Worm (Caenorhabditis elegans) whole organism, early embryonic: ENCODE results near the gene lfi-1.

Experiments used
- aly-1 ChIP-seq: sonication (generic microtip); optimal IDR thresholded peaks from 2 replicates; lab custom pipeline; 2016; ENCODE audit warnings: missing genetic modification characterization, missing compliant biosample characterization
- ama-1 ChIP-seq: fragments of 150-350 bp; optimal IDR thresholded peaks from 2 replicates; lab custom pipeline; 2014
- ceh-13 ChIP-seq: fragments of 200-800 bp; sonication (Bioruptor generic); optimal IDR thresholded peaks from 2 replicates; lab custom pipeline; 2018; ENCODE audit warnings: mild to moderate bottlenecking, missing genetic modification characterization, missing compliant biosample characterization
- flt-1 ChIP-seq: fragments of 200-800 bp; sonication (Bioruptor generic); IDR thresholded peaks from 2 replicates; pipeline ENCODE4 v1.3.6; 2022; ENCODE audit warnings: missing genetic modification characterization, missing compliant biosample characterization
- pes-1 ChIP-seq: fragments of 200-800 bp; sonication (Bioruptor generic); IDR thresholded peaks from 2 replicates; pipeline ENCODE4 v1.3.6; 2022; ENCODE audit warnings: missing genetic modification reagents, missing genetic modification characterization, missing compliant biosample characterization
- tra-4 ChIP-seq: sonication (generic microtip); optimal IDR thresholded peaks from 2 replicates; lab custom pipeline; 2017; ENCODE audit warnings: missing genetic modification characterization, missing compliant biosample characterization

DNA sequence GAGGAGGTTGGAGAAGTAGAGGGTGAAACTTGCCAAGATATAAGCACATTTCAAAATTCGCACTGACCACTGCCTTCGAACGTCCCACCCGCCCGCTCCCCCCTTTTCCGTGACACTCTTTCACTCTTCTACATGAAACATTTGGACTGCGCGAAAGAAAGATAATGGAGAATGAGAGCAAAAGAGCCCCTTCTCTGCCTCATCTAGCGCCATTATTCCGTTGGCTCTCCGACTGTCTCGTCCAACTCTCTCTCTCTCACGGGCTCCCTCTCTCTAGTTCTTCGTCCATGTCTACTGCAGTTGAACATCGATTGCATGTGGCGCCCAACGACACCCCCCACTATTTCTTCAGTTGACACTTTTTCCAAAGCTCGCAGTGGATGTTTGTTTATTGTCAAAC, 43.7 kb upstream of the lfi-1 start:
- TF ChIP-seq pes-1 (GFP tag; lab: Robert Waterston, UW) (no peak), tra-4 (tag; lab: Kevin White, UChicago) (no peak), ama-1 (lab: Kevin White, UChicago) (no peak), flt-1 (no peak), ceh-13 (GFP tag; lab: Kevin White, UChicago) (no peak), aly-1 (tag; lab: Kevin White, UChicago) (no peak)
